Fruit fly (Drosophila melanogaster): ENCODE data around the gene CG34155.

Gene CG34155

dm6 chr3R:30599404-30599980, 39.5 kb upstream of the CG34155 start:
- no peak for TF ChIP-seq Clk (GFP tag; optimal IDR thresholded peaks at IDR 0.05)
- TF ChIP-seq Crg-1 (GFP tag; optimal IDR thresholded peaks at IDR 0.05) = no peak
- TF ChIP-seq CG5204 (GFP tag; optimal IDR thresholded peaks at IDR 0.05) = no peak
- TF ChIP-seq CG33017 (tag; optimal IDR thresholded peaks at IDR 0.05) = no peak
- TF ChIP-seq pad (GFP tag; optimal IDR thresholded peaks at IDR 0.05) = peak; percentile 52
- TF ChIP-seq cic (GFP tag; optimal IDR thresholded peaks at IDR 0.05) = no peak
- TF ChIP-seq bab1 (GFP tag; optimal IDR thresholded peaks at IDR 0.05) = no peak
- TF ChIP-seq Hr96 (GFP tag; optimal IDR thresholded peaks at IDR 0.05) = no peak
- peak; percentile 64 for TF ChIP-seq kay (GFP tag; ENCODE audit: borderline replicate concordance)
- TF ChIP-seq CG14711 (tag; optimal IDR thresholded peaks at IDR 0.05) = no peak
- TF ChIP-seq CG1620 (GFP tag; optimal IDR thresholded peaks at IDR 0.05) = no peak
- no peak for TF ChIP-seq CG12768 (GFP tag; optimal IDR thresholded peaks at IDR 0.05)
- no peak for TF ChIP-seq cnc (optimal IDR thresholded peaks at IDR 0.05)
- peak; percentile 49 for TF ChIP-seq Mnt (GFP tag; optimal IDR thresholded peaks at IDR 0.05)
- TF ChIP-seq tj (GFP tag; optimal IDR thresholded peaks at IDR 0.05) = no peak
- TF ChIP-seq CG7045 (GFP tag; optimal IDR thresholded peaks at IDR 0.05) = no peak
- no peak for TF ChIP-seq ovo (GFP tag; optimal IDR thresholded peaks at IDR 0.05)

- no peak for TF ChIP-seq Hr96 (GFP tag; optimal IDR thresholded peaks at IDR 0.05)
Observed at dm6 chr3R:30596704-30597103, 36.7 kb upstream of the CG34155 start, which contains the start of gene CG31019. Gene CG31019 (plus strand): TSS chr3R:30597004.

- TF ChIP-seq Mnt (GFP tag; optimal IDR thresholded peaks at IDR 0.05) (no peak), CG5204 (GFP tag; optimal IDR thresholded peaks at IDR 0.05) (no peak), Hr96 (GFP tag; optimal IDR thresholded peaks at IDR 0.05) (no peak), CG7101 (tag; optimal IDR thresholded peaks at IDR 0.05) (no peak), toe (GFP tag; optimal IDR thresholded peaks at IDR 0.05) (no peak), CG1620 (GFP tag; optimal IDR thresholded peaks at IDR 0.05) (no peak), Crg-1 (GFP tag; optimal IDR thresholded peaks at IDR 0.05) (no peak), CG7045 (GFP tag; optimal IDR thresholded peaks at IDR 0.05) (no peak), pad (GFP tag; optimal IDR thresholded peaks at IDR 0.05) (no peak), cnc (optimal IDR thresholded peaks at IDR 0.05) (no peak), CG11617 (GFP tag; optimal IDR thresholded peaks at IDR 0.05) (no peak)
Observed at dm6 chr3R:30592733-30593132, 32.7 kb upstream of the CG34155 start.

- TF ChIP-seq CG7101 (tag; optimal IDR thresholded peaks at IDR 0.05) (no peak), cic (GFP tag; optimal IDR thresholded peaks at IDR 0.05) (no peak), CG1620 (GFP tag; optimal IDR thresholded peaks at IDR 0.05) (no peak), CG11617 (GFP tag; optimal IDR thresholded peaks at IDR 0.05) (no peak), CG5204 (GFP tag; optimal IDR thresholded peaks at IDR 0.05) (no peak), tj (GFP tag; optimal IDR thresholded peaks at IDR 0.05) (no peak), toe (GFP tag; optimal IDR thresholded peaks at IDR 0.05) (no peak), kay (GFP tag; ENCODE audit: borderline replicate concordance) (no peak), Hr96 (GFP tag; optimal IDR thresholded peaks at IDR 0.05) (no peak), bab1 (GFP tag; optimal IDR thresholded peaks at IDR 0.05) (no peak), CG33017 (tag; optimal IDR thresholded peaks at IDR 0.05) (no peak), Clk (GFP tag; optimal IDR thresholded peaks at IDR 0.05) (no peak), CG14711 (tag; optimal IDR thresholded peaks at IDR 0.05) (no peak), Mnt (GFP tag; optimal IDR thresholded peaks at IDR 0.05) (no peak)
Observed at dm6 chr3R:30590845-30591244, 30.8 kb upstream of the CG34155 start.

dm6 chr3R:30590237-30590636, 30.2 kb upstream of the CG34155 start:
- TF ChIP-seq CG12768 (GFP tag; optimal IDR thresholded peaks at IDR 0.05) (no peak), cic (GFP tag; optimal IDR thresholded peaks at IDR 0.05) (no peak), toe (GFP tag; optimal IDR thresholded peaks at IDR 0.05) (no peak), CG11617 (GFP tag; optimal IDR thresholded peaks at IDR 0.05) (no peak), ovo (GFP tag; optimal IDR thresholded peaks at IDR 0.05) (no peak), Clk (GFP tag; optimal IDR thresholded peaks at IDR 0.05) (no peak), CG33017 (tag; optimal IDR thresholded peaks at IDR 0.05) (no peak), kay (GFP tag; ENCODE audit: borderline replicate concordance) (no peak), Mnt (GFP tag; optimal IDR thresholded peaks at IDR 0.05) (no peak), Hr96 (GFP tag; optimal IDR thresholded peaks at IDR 0.05) (no peak), pad (GFP tag; optimal IDR thresholded peaks at IDR 0.05) (no peak), Crg-1 (GFP tag; optimal IDR thresholded peaks at IDR 0.05) (no peak), CG5204 (GFP tag; optimal IDR thresholded peaks at IDR 0.05) (no peak)

- TF ChIP-seq toe (GFP tag; optimal IDR thresholded peaks at IDR 0.05) = no peak
- TF ChIP-seq Crg-1 (GFP tag; optimal IDR thresholded peaks at IDR 0.05) = no peak
- peak; percentile 3 for TF ChIP-seq kay (GFP tag; ENCODE audit: borderline replicate concordance)
Observed at dm6 chr3R:30587196-30587753, 27.3 kb upstream of the CG34155 start, which contains the start of gene CG9717. Gene CG9717 (minus strand): TSS chr3R:30587302.

dm6 chr3R:30583542-30583941, 23.5 kb upstream of the CG34155 start, which contains the start of gene Rpt6R:
Gene Rpt6R (minus strand): TSS chr3R:30583697.
- TF ChIP-seq CG7045 (GFP tag; optimal IDR thresholded peaks at IDR 0.05) = no peak
- peak; percentile 51 for TF ChIP-seq kay (GFP tag; ENCODE audit: borderline replicate concordance)
